Fruit fly (Drosophila melanogaster): ENCODE measurements around the gene CG31457.

The CG31457 gene

DNA sequence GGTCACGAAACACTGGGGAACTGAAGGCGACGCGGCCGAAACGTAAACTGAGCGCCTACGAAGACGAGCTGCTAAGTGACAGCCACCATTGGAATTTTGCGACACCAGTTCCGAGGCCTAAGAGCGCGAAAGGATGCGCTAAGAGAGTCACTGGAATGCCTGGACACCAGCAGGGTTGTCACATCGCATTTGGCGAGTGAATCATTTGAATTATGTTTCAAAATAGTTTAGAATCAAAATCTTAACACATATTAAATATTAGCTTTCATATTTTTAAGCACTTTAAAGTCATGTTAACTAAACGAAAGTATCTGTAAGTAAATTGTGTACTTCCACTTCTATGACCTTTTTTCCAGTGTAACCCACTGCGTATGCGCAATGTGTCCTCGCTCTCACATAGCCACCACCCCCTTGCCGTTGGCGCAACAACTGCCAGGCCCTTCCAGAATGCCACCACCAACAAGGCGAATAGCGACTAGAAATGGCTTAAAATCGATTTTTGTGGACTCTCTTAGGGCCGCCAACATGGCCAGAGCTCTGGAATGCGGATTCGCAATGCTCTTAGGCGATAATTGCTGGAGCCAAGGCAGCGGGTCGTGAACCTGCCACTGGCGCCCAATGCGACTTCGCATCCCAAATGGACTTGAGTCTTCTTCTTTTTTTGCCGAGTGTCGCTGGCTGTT, 15.0 kb downstream of the CG31457 start, which contains the start of gene Cow (continued):
- peak; percentile 60 for TF ChIP-seq CG10209 (GFP tag; optimal IDR thresholded peaks at IDR 0.05)
- TF ChIP-seq CG4360 (GFP tag; IDR thresholded peaks at IDR 0.05), result no peak
- TF ChIP-seq vvl (GFP tag; IDR thresholded peaks at IDR 0.05), result peak; percentile 77
- TF ChIP-seq sna (GFP tag; IDR thresholded peaks at IDR 0.05; ENCODE audit: partially characterized antibody), result no peak
- no peak for TF ChIP-seq shn (GFP tag; optimal IDR thresholded peaks at IDR 0.05)
- TF ChIP-seq dm (GFP tag; optimal IDR thresholded peaks at IDR 0.05), result no peak
- TF ChIP-seq CG7745 (tag; optimal IDR thresholded peaks at IDR 0.05), result no peak
- TF ChIP-seq CG2712 (tag; optimal IDR thresholded peaks at IDR 0.05), result peak; percentile 44
- TF ChIP-seq CG6854 (GFP tag; optimal IDR thresholded peaks at IDR 0.05), result peak; percentile 69
- TF ChIP-seq CG10274 (GFP tag; optimal IDR thresholded peaks at IDR 0.05), result no peak
- TF ChIP-seq sisA (GFP tag; IDR thresholded peaks at IDR 0.05), result peak; percentile 37; the same call in 1 of the 2 replicates
- no peak for TF ChIP-seq dan (GFP tag; IDR thresholded peaks at IDR 0.05)
- TF ChIP-seq gt (GFP tag; IDR thresholded peaks at IDR 0.05), result no peak
- TF ChIP-seq MBD-R2 (GFP tag; IDR thresholded peaks at IDR 0.05), result peak; percentile 39; the same call in 1 of the 2 replicates
- peak; percentile 76 for TF ChIP-seq CG10366 (GFP tag; IDR thresholded peaks at IDR 0.05)
- peak; percentile 26 for TF ChIP-seq Sry-δ (GFP tag; optimal IDR thresholded peaks at IDR 0.05)
- peak; percentile 48 for TF ChIP-seq bab2 (GFP tag; optimal IDR thresholded peaks at IDR 0.05)
- peak; percentile 31 for TF ChIP-seq CG18262 (tag; optimal IDR thresholded peaks at IDR 0.05)
- no peak for TF ChIP-seq chm (GFP tag; IDR thresholded peaks at IDR 0.05)
- TF ChIP-seq Dbx (GFP tag; IDR thresholded peaks at IDR 0.05), result peak; percentile 84
- no peak for TF ChIP-seq z (GFP tag; IDR thresholded peaks at IDR 0.05)
- TF ChIP-seq exex (tag; optimal IDR thresholded peaks at IDR 0.05), result peak; percentile 21
- TF ChIP-seq CG12744 (GFP tag; optimal IDR thresholded peaks at IDR 0.05), result no peak
- TF ChIP-seq wdn (GFP tag; IDR thresholded peaks at IDR 0.05), result peak; percentile 39; the same call in 1 of the 2 replicates
- TF ChIP-seq CG30403 (GFP tag; optimal IDR thresholded peaks at IDR 0.05), result peak; percentile 65
- no peak for TF ChIP-seq CG30431 (GFP tag; optimal IDR thresholded peaks at IDR 0.05)
- no peak for TF ChIP-seq CG8281 (tag; optimal IDR thresholded peaks at IDR 0.05)
- TF ChIP-seq CG11456 (GFP tag; IDR thresholded peaks at IDR 0.05), result peak; percentile 57; the same call in 1 of the 3 replicates
- peak; percentile 74 for TF ChIP-seq Xrp1 (GFP tag; IDR thresholded peaks at IDR 0.05)
- TF ChIP-seq salm (tag; optimal IDR thresholded peaks at IDR 0.05), result no peak
- TF ChIP-seq Dll (GFP tag; IDR thresholded peaks at IDR 0.05; ENCODE audit: partially characterized antibody), result no peak
- peak; percentile 82 for TF ChIP-seq dysf (GFP tag; IDR thresholded peaks at IDR 0.05)
- TF ChIP-seq Hsf (GFP tag; optimal IDR thresholded peaks at IDR 0.05), result peak; percentile 50
- no peak for TF ChIP-seq jigr1 (GFP tag; IDR thresholded peaks at IDR 0.05)
- peak; percentile 28; the same call in 1 of the 2 replicates for TF ChIP-seq ap (GFP tag; IDR thresholded peaks at IDR 0.05)
- peak; percentile 36 for TF ChIP-seq Side (GFP tag; optimal IDR thresholded peaks at IDR 0.05)
- peak; percentile 18 for TF ChIP-seq CG12219 (GFP tag; optimal IDR thresholded peaks at IDR 0.05)
- peak; percentile 67 for TF ChIP-seq CG12659 (GFP tag; optimal IDR thresholded peaks at IDR 0.05)
- peak; percentile 62 for TF ChIP-seq CG3847 (GFP tag; IDR thresholded peaks at IDR 0.05)
- TF ChIP-seq YL-1 (GFP tag; optimal IDR thresholded peaks at IDR 0.05), result no peak
- TF ChIP-seq grn (GFP tag; optimal IDR thresholded peaks at IDR 0.05), result no peak
- TF ChIP-seq Lhr (GFP tag; optimal IDR thresholded peaks at IDR 0.05), result no peak
- TF ChIP-seq nerfin-2 (GFP tag; IDR thresholded peaks at IDR 0.05; ENCODE audit: partially characterized antibody), result no peak
- no peak for TF ChIP-seq CG3065 (GFP tag; optimal IDR thresholded peaks at IDR 0.05)
- TF ChIP-seq maf-S (GFP tag; optimal IDR thresholded peaks at IDR 0.05), result no peak
- TF ChIP-seq CG14667 (GFP tag; IDR thresholded peaks at IDR 0.05), result peak; percentile 51; the same call in 1 of the 2 replicates
- TF ChIP-seq bowl (GFP tag; IDR thresholded peaks at IDR 0.05), result no peak
- no peak for TF ChIP-seq lola (GFP tag; optimal IDR thresholded peaks at IDR 0.05)
- peak; percentile 46 for TF ChIP-seq zf30C (GFP tag; optimal IDR thresholded peaks at IDR 0.05)
- peak; percentile 66 for TF ChIP-seq HLH3B (GFP tag; IDR thresholded peaks at IDR 0.05)
- TF ChIP-seq CG34422 (GFP tag; IDR thresholded peaks at IDR 0.05), result peak; percentile 43; the same call in 1 of the 3 replicates
